Worm (Caenorhabditis elegans): ENCODE measurements around the gene nrx-1.

DNA sequence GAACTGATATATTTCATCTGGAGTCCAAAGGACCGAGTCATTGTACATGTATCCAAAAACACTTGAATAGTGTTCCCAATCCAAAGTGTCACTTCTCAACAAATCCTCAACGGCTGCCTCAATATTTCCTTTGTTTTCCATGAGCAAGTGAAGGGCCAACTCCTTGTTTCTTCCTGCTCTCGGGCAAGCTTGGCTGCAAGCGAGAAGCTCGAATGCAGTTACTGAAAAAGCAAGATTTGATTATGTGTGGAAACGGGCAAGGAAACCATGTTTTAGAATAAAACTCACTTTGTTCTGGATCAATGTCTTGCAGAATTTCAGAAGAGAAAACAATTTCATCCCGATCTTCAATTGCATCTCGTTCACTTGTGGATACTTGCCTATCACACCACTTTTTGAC lies 29.4 kb downstream of the nrx-1 start:
- TF ChIP-seq isw-1 (GFP tag; IDR thresholded peaks at IDR 0.05) (no peak), nhr-28 (tag; optimal IDR thresholded peaks at IDR 0.05) (no peak), lin-39 (tag; optimal IDR thresholded peaks at IDR 0.05) (no peak), jun-1 (tag; optimal IDR thresholded peaks at IDR 0.05) (no peak), ceh-82 (tag; optimal IDR thresholded peaks at IDR 0.05) (no peak), ces-1 (GFP tag; optimal IDR thresholded peaks at IDR 0.05) (no peak), nhr-76 (tag; optimal IDR thresholded peaks at IDR 0.05) (no peak)
